Fruit fly (Drosophila melanogaster) ovary, adult (tissue): Measurements from ENCODE around the gene RpL35.

ENCODE experiments used
- CG17801 ChIP-seq: fragments of 200-800 bp; optimal IDR thresholded peaks from 2 replicates; lab custom pipeline; 2019; ENCODE audit warnings: missing biosample characterization, mild to moderate bottlenecking, missing genetic modification characterization, moderate library complexity; ENCODE audit not compliant: partially characterized antibody

Gene RpL35

DNA sequence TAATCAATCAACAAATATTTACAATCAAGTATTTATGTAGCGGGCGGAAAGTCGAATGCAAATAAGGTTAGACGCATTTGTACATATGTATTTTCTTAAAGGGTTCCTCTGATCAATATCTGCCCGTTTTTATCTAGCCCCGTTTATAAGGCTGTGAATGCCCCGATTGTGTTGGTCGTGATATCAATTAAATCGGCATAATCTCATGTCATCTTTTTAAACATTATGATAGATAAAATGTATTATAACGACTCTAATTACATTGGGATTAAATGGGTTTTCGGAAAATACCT, 5.9 kb downstream of the RpL35 start:
- TF ChIP-seq CG17801, result no peak

DNA sequence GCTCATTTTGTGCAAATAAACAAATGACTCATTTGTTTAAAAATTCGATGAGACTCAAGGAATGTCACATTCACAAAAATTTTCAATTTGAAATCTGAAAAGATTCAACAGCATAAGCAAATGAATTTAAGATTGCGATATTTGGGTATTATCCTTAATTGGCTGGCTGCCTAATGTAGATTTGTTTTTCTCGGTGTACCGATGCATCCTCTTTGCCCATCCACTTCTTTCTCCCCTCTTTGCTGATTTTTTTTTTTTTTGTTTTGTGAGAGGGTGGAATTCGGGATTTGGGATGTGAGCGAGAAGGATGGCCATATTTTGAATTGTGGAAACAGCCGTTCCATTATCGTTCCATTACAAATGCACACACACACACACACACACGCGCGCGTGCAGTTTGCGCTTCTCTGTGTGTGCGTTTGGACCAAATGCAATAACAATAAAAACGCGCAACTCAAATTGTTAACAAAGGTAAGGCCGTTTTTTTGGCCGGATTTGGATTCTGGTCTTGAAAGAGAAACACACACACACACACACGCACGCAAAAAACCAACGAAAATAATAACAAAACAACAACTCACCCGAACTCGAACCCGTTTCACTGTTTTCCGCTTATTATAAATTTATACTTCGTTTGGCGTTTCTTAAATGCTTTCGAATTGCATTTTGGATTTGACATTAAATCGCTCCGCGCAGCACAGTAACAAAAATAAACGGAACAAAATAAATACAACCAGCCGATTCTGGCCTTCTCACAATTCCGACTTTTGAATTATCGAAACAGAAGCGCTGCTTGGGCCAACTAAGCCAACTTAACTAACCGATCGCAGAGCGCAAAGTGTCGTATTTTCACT, 7.1 kb downstream of the RpL35 start:
- TF ChIP-seq CG17801, result peak; percentile 67

DNA sequence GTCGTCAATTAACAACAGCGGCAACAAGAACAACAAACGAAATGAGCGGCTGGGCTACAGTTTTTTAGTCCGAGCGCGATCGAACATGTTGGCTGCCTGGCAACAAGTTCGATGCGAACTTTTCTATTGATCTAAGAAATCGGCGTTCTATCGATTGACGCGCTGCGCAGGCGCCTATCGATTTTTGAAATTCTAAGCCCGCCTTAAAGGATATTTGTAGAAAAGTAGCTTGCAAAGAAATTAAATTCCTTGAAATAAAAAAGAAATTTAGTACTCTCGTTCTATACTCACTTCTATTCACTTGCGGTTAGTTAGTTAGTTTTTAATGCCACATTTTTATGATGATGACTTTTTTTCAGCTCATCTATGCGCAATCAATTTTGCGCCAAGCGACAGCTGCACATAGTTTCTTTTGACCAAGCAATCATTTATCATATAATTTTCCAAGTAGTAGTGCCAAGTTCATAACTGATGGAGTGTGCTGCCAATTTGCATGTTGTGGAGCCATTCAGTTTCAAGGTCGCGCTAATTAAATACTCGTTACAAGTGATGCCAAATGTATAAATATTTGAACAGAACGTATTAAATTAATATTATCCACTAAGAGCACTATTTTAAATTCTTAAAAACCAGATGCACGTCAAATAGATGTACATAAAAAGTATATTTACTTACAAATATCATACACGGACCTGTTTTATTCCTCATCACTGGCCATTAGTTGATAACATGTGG, 7.9 kb downstream of the RpL35 start, which contains the start of the genes Tre1 and Gr5a:
Gene Tre1, minus strand, starts transcription at position 45 of the 735 bp plus-strand sequence.
Gene Gr5a, plus strand, starts transcription at position 685 of the 735 bp plus-strand sequence.
- TF ChIP-seq CG17801, result no peak

- no peak for TF ChIP-seq CG17801
Measured at dm6 chrX:5682940-5683339, 10.7 kb downstream of the RpL35 start, which contains the start of gene CG42449. TSS of gene CG42449 (plus strand) at chrX:5683240.

DNA sequence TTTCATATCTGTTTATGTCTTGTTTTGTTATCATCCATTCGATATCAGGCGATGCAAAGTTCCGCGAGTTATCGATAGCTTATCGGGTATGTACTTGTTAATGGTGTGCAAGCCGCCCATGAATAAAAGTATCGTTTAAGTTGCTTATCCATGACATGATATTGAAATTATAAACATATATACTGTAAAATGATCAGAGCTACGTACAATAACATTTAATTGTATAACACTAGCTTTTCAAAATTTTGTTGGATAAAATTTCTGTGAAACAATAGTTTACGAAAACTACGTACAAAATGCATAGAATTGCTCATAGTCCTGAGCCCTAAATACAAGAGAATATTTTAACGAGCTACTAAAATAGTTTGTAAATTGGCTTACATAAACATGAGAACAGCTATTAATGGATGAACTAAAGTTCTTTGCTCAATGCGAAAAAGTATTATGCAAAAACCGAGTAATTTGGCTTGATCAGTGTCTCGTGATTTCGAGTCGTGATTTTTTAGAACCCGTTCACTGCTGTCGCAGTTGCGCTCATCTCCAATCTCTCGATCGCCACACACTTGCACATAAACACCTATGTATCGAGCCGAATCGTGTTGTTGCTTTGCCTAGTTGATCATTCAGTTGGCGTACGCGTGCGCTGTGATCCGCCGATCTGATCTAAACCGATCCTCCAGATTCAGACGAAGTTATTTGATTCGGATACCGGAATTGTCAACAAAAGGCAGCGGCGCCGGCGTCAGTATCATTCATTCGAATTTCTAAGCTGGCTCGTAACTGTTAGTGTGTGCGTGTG, 17.4 kb downstream of the RpL35 start, which contains the start of the genes PGAP1 and cv:
Gene PGAP1, minus strand, starts transcription at position 57 of the 799 bp plus-strand sequence.
Gene cv, plus strand, starts transcription at position 586 of the 799 bp plus-strand sequence.
- peak; percentile 47 for TF ChIP-seq CG17801

DNA sequence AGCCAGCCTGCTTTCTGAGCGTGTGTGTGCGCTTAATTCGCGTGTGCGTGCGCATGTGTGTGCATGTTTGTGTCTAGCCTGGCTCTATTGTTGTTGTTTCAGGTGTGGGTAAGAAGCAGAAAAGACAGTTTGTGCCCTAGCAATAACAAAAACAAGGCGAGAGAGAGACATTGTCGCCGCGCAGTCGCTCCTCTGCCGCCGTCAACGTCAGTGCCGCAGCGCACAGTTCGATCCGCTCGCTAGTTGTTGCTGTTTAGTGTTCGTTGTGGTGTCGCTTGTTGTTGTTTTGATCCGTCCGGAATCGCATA, 18.0 kb downstream of the RpL35 start:
- no peak for TF ChIP-seq CG17801

- TF ChIP-seq CG17801, result no peak
Measured at dm6 chrX:5690651-5691379, 18.6 kb downstream of the RpL35 start.

DNA sequence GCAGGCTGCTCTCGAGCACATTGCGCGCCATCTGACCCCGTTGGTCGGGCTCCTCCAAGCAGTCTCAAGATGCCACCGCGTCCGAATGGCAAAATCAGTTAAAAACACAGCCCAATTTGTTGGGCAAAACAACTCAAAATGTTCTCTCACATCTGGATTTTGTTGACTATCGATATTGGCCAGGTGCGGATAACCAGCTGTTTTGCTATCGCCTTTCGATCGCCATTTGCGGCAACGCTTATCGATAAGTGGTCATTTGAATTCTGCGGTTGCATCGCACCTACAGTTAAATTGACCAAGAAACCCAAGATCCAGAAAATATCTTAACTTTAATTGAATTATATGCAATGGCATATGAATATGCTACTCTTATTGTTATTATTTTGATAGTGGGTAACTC, 22.8 kb downstream of the RpL35 start, which contains the start of gene CG3149:
Gene CG3149, minus strand, starts transcription at position 171 of the 400 bp plus-strand sequence.
- TF ChIP-seq CG17801, result peak; percentile 29

DNA sequence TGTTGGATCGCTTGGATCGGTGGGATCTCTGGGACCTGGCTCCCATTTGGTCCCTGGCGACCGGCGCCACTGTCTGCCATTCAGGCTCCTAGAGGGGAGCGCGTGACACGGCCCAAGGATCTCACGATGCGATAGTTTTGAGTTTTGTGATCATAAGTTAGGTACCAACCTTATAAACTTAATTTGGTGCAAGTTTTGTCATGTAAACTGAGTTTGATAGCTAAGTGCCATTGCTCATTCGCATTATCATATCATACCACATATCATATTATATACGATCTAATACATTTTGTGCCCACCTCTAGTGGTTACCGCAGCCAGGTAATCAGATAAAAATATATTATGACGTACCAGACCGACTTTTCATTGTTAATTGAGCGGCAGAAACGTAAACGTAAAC, 23.8 kb downstream of the RpL35 start:
- no peak for TF ChIP-seq CG17801

dm6 chrX:5696436-5697022, 24.3 kb downstream of the RpL35 start:
- TF ChIP-seq CG17801, result no peak

dm6 chrX:5698087-5698727, 26.0 kb downstream of the RpL35 start, which contains the start of gene AdamTS-B:
TSS of gene AdamTS-B (plus strand) at chrX:5698557.
- TF ChIP-seq CG17801, result peak; percentile 49

- no peak for TF ChIP-seq CG17801
Measured at dm6 chrX:5699824-5700498, 27.8 kb downstream of the RpL35 start.

- no peak for TF ChIP-seq CG17801
Measured at dm6 chrX:5705097-5705496, 32.9 kb downstream of the RpL35 start.

- no peak for TF ChIP-seq CG17801
Measured at dm6 chrX:5705899-5706312, 33.7 kb downstream of the RpL35 start.
